Fruit fly (Drosophila melanogaster): ENCODE measurements around the gene CG33493.

The CG33493 gene

DNA sequence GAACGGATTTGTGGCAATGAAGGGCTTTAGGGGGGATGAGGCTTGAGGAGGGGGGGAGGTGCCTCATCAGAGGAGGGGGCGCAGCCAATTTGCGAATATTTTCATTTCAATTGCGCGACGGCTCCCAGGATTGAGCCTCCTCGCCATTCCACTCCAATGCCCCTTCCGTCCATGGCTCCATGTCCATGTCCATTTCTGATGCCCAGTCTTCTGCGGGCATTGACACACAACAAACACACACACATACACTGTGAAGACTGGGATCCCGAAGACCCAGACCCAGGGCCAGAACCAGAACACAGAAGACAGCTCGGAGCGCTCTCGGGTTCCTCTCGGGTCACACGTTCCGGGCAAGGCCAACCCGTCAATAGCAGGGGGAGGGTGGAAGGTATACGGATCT, 22.8 kb upstream of the CG33493 start:
- TF ChIP-seq CG6175 (GFP tag; IDR thresholded peaks at IDR 0.05) (no peak), eyg (GFP tag; optimal IDR thresholded peaks at IDR 0.05) (no peak), CG2202 (tag; optimal IDR thresholded peaks at IDR 0.05) (no peak), dan (GFP tag; IDR thresholded peaks at IDR 0.05) (no peak), CG16815 (GFP tag; optimal IDR thresholded peaks at IDR 0.05) (no peak), cg (GFP tag; optimal IDR thresholded peaks at IDR 0.05) (no peak), chm (GFP tag; IDR thresholded peaks at IDR 0.05) (no peak), cas (GFP tag; IDR thresholded peaks at IDR 0.05) (no peak), NC2β (GFP tag; optimal IDR thresholded peaks at IDR 0.05) (no peak), Side (GFP tag; optimal IDR thresholded peaks at IDR 0.05) (no peak), CG43689 (GFP tag; IDR thresholded peaks at IDR 0.05) (no peak), shn (GFP tag; optimal IDR thresholded peaks at IDR 0.05) (no peak), CG11093 (GFP tag; IDR thresholded peaks at IDR 0.05) (no peak), E2f1 (GFP tag; IDR thresholded peaks at IDR 0.05) (no peak), CG8290 (GFP tag; optimal IDR thresholded peaks at IDR 0.05) (no peak), CG8290 (tag; optimal IDR thresholded peaks at IDR 0.05) (no peak), lola (GFP tag; optimal IDR thresholded peaks at IDR 0.05) (no peak), Dll (GFP tag; IDR thresholded peaks at IDR 0.05; ENCODE audit: partially characterized antibody) (no peak), CG13296 (GFP tag; optimal IDR thresholded peaks at IDR 0.05) (no peak)

dm6 chr3L:10713458-10714118, 20.6 kb upstream of the CG33493 start:
- TF ChIP-seq cg (GFP tag; optimal IDR thresholded peaks at IDR 0.05) (no peak), ato (GFP tag; IDR thresholded peaks at IDR 0.05; ENCODE audit: partially characterized antibody) (no peak), tup (GFP tag; optimal IDR thresholded peaks at IDR 0.05) (no peak), CG6272 (GFP tag; IDR thresholded peaks at IDR 0.05) (no peak), corto (GFP tag; optimal IDR thresholded peaks at IDR 0.05) (peak; percentile 32), CG7745 (tag; optimal IDR thresholded peaks at IDR 0.05) (no peak), Hsf (GFP tag; optimal IDR thresholded peaks at IDR 0.05) (no peak), gem (tag; optimal IDR thresholded peaks at IDR 0.05) (peak; percentile 21), Drgx (GFP tag; IDR thresholded peaks at IDR 0.05) (peak; percentile 84), bsh (GFP tag; optimal IDR thresholded peaks at IDR 0.05) (peak in 1 of 2 experiments; percentile 91), sens (GFP tag) (peak; percentile 59), Ets97D (GFP tag; optimal IDR thresholded peaks at IDR 0.05) (no peak), CG13287 (GFP tag; IDR thresholded peaks at IDR 0.05; ENCODE audit: partially characterized antibody) (no peak), Scr (GFP tag; IDR thresholded peaks at IDR 0.05; ENCODE audit: partially characterized antibody) (no peak), lbe (GFP tag; optimal IDR thresholded peaks at IDR 0.05) (peak; percentile 70), dm (GFP tag; optimal IDR thresholded peaks at IDR 0.05) (no peak)

DNA sequence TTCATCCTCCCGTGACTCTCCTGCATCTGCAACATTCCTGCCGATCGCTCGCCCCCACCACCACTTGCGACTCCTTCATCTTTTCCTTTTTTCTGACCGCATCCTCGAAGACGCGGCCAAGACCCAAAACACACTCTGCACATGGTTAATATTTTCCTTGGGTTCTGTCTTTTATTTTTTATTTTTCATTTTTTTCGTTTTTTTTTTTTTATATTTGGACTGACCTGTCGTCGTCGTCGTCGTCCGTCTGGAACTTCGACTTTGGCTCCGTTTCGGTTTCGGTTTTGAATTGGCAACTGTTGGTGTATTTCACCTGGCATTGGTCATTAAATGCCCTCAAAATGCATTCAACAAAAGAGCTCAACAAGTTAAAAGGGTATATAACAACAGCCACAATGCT, 19.0 kb upstream of the CG33493 start:
- TF ChIP-seq Atf-2 (GFP tag; optimal IDR thresholded peaks at IDR 0.05) = no peak
- TF ChIP-seq da (GFP tag; optimal IDR thresholded peaks at IDR 0.05) = no peak
- no peak for TF ChIP-seq Rfx (GFP tag; IDR thresholded peaks at IDR 0.05)
- no peak for TF ChIP-seq sqz (GFP tag; optimal IDR thresholded peaks at IDR 0.05)
- TF ChIP-seq bab2 (GFP tag; optimal IDR thresholded peaks at IDR 0.05) = no peak
- no peak for TF ChIP-seq ab (GFP tag; optimal IDR thresholded peaks at IDR 0.05)
- TF ChIP-seq ara (GFP tag; IDR thresholded peaks at IDR 0.05) = no peak
- no peak for TF ChIP-seq Sox102F (GFP tag; optimal IDR thresholded peaks at IDR 0.05)
- TF ChIP-seq Blimp-1 (GFP tag; optimal IDR thresholded peaks at IDR 0.05) = no peak
- no peak for TF ChIP-seq gsb-n (tag; optimal IDR thresholded peaks at IDR 0.05)
- TF ChIP-seq ase (GFP tag; IDR thresholded peaks at IDR 0.05) = no peak
- TF ChIP-seq CG8924 (tag; optimal IDR thresholded peaks at IDR 0.05) = no peak
- TF ChIP-seq cwo (GFP tag; optimal IDR thresholded peaks at IDR 0.05) = no peak
- no peak for TF ChIP-seq Rx (GFP tag; IDR thresholded peaks at IDR 0.05)

Measured in whole organism, embryonic.